Worm (Caenorhabditis elegans) whole organism, L2 larva: Measurements from ENCODE around the gene Y79H2A.3.

ENCODE experiments used
- lin-39 ChIP-seq: fragments of 150-350 bp; optimal IDR thresholded peaks from 2 replicates; lab custom pipeline; 2014; ENCODE audit warnings: missing biosample characterization, missing genetic modification reagents, missing genetic modification characterization
- nhr-21 ChIP-seq: fragments of 150-350 bp; optimal IDR thresholded peaks from 2 replicates; lab custom pipeline; 2014; ENCODE audit warnings: missing biosample characterization, missing genetic modification characterization
- nhr-25 ChIP-seq: fragments of 150-350 bp; sonication (generic microtip); optimal IDR thresholded peaks from 3 replicates; lab custom pipeline; 2014; ENCODE audit warnings: missing biosample characterization, missing genetic modification characterization
- nhr-6 ChIP-seq: fragments of 150-350 bp; optimal IDR thresholded peaks from 2 replicates; lab custom pipeline; 2014; ENCODE audit warnings: missing biosample characterization, missing genetic modification characterization
- nhr-77 ChIP-seq: fragments of 150-350 bp; optimal IDR thresholded peaks from 2 replicates; lab custom pipeline; 2014; ENCODE audit warnings: missing biosample characterization, missing genetic modification characterization
- sem-4 ChIP-seq: fragments of 150-350 bp; optimal IDR thresholded peaks from 2 replicates; lab custom pipeline; 2014; ENCODE audit warnings: missing biosample characterization, missing genetic modification reagents, missing genetic modification characterization

DNA sequence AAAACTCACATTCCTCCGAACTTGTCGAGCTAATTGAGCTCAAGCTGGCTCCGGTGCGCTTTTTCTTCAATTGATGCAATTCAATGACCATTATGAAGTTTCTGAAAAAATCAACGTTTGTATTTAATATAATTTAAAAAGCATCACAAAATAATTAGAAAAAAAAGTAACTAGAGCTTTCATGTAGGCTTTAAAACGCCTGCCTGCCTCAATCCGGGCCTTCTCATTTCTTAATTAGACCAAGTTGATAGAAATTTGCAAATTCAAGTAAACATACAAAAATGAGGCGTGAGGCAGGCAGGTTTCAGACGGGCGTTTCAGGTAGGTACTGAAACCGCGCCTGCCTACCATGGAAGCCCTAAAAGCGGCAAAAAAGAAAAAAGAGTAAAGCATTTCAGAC, 49.3 kb downstream of the Y79H2A.3 start, which contains the start of gene Y56A3A.33:
- no peak for TF ChIP-seq nhr-21 (tag; lab: Kevin White, UChicago)
- no peak for TF ChIP-seq nhr-25
- TF ChIP-seq lin-39 = no peak
- TF ChIP-seq sem-4 = no peak
- TF ChIP-seq nhr-6 (tag; lab: Kevin White, UChicago) = no peak
- no peak for TF ChIP-seq nhr-77 (tag; lab: Kevin White, UChicago)
